Worm (Caenorhabditis elegans): Measurements from ENCODE around the gene pgp-7.

- TF ChIP-seq nfya-1 (tag; optimal IDR thresholded peaks at IDR 0.05; ENCODE audit: insufficient read depth), result no peak
- no peak for TF ChIP-seq nhr-237 (tag; optimal IDR thresholded peaks at IDR 0.05)
Observed at ce11 chrX:10877138-10877743, 7.2 kb upstream of the pgp-7 start, which contains the start of gene pgp-6.
